Worm (Caenorhabditis elegans) whole organism, young adult: Measurements from ENCODE around the gene F34H10.5.

Source experiments
- B0019.2 ChIP-seq: fragments of 200-800 bp; sonication (Bioruptor generic); conservative IDR thresholded peaks from 2 replicates; pipeline ENCODE4 v1.3.6; 2022; ENCODE audit warnings: missing genetic modification reagents, missing genetic modification characterization, missing compliant biosample characterization
- C06A6.2 ChIP-seq: fragments of 200-800 bp; sonication (Bioruptor generic); conservative IDR thresholded peaks from 2 replicates; pipeline ENCODE4 v1.3.6; 2022; ENCODE audit warnings: missing genetic modification characterization, missing compliant biosample characterization
- C17E4.6 ChIP-seq: fragments of 200-800 bp; sonication (Bioruptor generic); IDR thresholded peaks from 2 replicates; pipeline ENCODE4 v1.3.6; 2022; ENCODE audit warnings: missing genetic modification reagents, missing genetic modification characterization, missing compliant biosample characterization
- F10E7.11 ChIP-seq: sonication (generic microtip); optimal IDR thresholded peaks from 2 replicates; lab custom pipeline; 2017; ENCODE audit warnings: mild to moderate bottlenecking, missing genetic modification characterization, moderate library complexity, missing compliant biosample characterization
- F33H1.4 ChIP-seq: fragments of 200-800 bp; sonication (Bioruptor generic); IDR thresholded peaks from 2 replicates; pipeline ENCODE4 v1.3.6; 2022; ENCODE audit warnings: missing genetic modification reagents, missing genetic modification characterization, missing compliant biosample characterization
- F37B4.10 ChIP-seq: fragments of 200-800 bp; sonication (Bioruptor generic); IDR thresholded peaks from 2 replicates; pipeline ENCODE4 v1.3.6; 2022; ENCODE audit warnings: missing genetic modification characterization, missing compliant biosample characterization
- F39B2.1 ChIP-seq: fragments of 200-800 bp; sonication (Bioruptor generic); IDR thresholded peaks from 2 replicates; pipeline ENCODE4 v1.3.6; 2022; ENCODE audit warnings: missing genetic modification reagents, missing genetic modification characterization, missing compliant biosample characterization
- F52B5.7 ChIP-seq: sonication (generic microtip); optimal IDR thresholded peaks from 2 replicates; lab custom pipeline; 2016; ENCODE audit warnings: mild to moderate bottlenecking, missing genetic modification characterization, missing compliant biosample characterization
- F55B11.4 ChIP-seq: sonication (generic microtip); optimal IDR thresholded peaks from 2 replicates; lab custom pipeline; 2016; ENCODE audit warnings: missing compliant biosample characterization, missing genetic modification characterization, borderline replicate concordance; ENCODE audit not compliant: insufficient read depth
- F57A8.1 ChIP-seq: fragments of 200-800 bp; sonication (Bioruptor generic); optimal IDR thresholded peaks from 2 replicates; lab custom pipeline; 2018; ENCODE audit warnings: mild to moderate bottlenecking, missing genetic modification characterization, moderate library complexity, missing compliant biosample characterization
- K12H6.12 ChIP-seq: fragments of 200-800 bp; sonication (Bioruptor generic); optimal IDR thresholded peaks from 2 replicates; lab custom pipeline; 2018; ENCODE audit warnings: mild to moderate bottlenecking, missing genetic modification characterization, missing compliant biosample characterization
- T26A5.8 ChIP-seq: sonication (generic microtip); optimal IDR thresholded peaks from 2 replicates; lab custom pipeline; 2016; ENCODE audit warnings: missing genetic modification characterization, missing compliant biosample characterization
- akir-1 ChIP-seq: fragments of 200-800 bp; sonication (Bioruptor generic); optimal IDR thresholded peaks from 2 replicates; lab custom pipeline; 2018; ENCODE audit warnings: mild to moderate bottlenecking, missing genetic modification characterization, moderate library complexity, missing compliant biosample characterization
- aptf-2 ChIP-seq: fragments of 200-800 bp; sonication (Bioruptor generic); conservative IDR thresholded peaks from 2 replicates; pipeline ENCODE4 v1.3.6; 2022; ENCODE audit warnings: missing genetic modification reagents, missing genetic modification characterization, missing compliant biosample characterization
- athp-1 ChIP-seq: sonication (generic microtip); optimal IDR thresholded peaks from 2 replicates; lab custom pipeline; 2017; ENCODE audit warnings: mild to moderate bottlenecking, missing genetic modification characterization, missing compliant biosample characterization
- attf-6 ChIP-seq: fragments of 200-800 bp; sonication (Bioruptor generic); IDR thresholded peaks from 2 replicates; pipeline ENCODE4 v1.3.6; 2022; ENCODE audit warnings: missing genetic modification reagents, missing genetic modification characterization, missing compliant biosample characterization
- cebp-1 ChIP-seq, 2 experiments: fragments of 200-800 bp in 1 of 2; sonication (Bioruptor generic) in 1 of 2; sonication (generic microtip) in 1 of 2; IDR thresholded peaks in 1 of 2; optimal IDR thresholded peaks in 1 of 2; 2 replicates each; pipeline versions ENCODE4 v1.3.6 to Lab custom; 2017 to 2022; ENCODE audit warnings: missing compliant biosample characterization in 2 of 2, missing genetic modification characterization in 2 of 2, mild to moderate bottlenecking in 1 of 2, missing genetic modification reagents in 1 of 2, moderate library complexity in 1 of 2
- ceh-91 ChIP-seq: fragments of 200-800 bp; sonication (Bioruptor generic); IDR thresholded peaks from 2 replicates; pipeline ENCODE4 v1.3.6; 2022; ENCODE audit warnings: missing genetic modification reagents, missing genetic modification characterization, missing compliant biosample characterization
- egrh-3 ChIP-seq: fragments of 200-800 bp; sonication (Bioruptor generic); IDR thresholded peaks from 2 replicates; pipeline ENCODE4 v1.3.6; 2022; ENCODE audit warnings: missing genetic modification reagents, missing genetic modification characterization, missing compliant biosample characterization
- gei-17 ChIP-seq: fragments of 200-800 bp; sonication (Bioruptor generic); optimal IDR thresholded peaks from 2 replicates; lab custom pipeline; 2018; ENCODE audit warnings: mild to moderate bottlenecking, missing genetic modification characterization, missing compliant biosample characterization
- hlh-26 ChIP-seq: fragments of 200-800 bp; sonication (Bioruptor generic); conservative IDR thresholded peaks from 2 replicates; pipeline ENCODE4 v1.3.6; 2022; ENCODE audit warnings: missing genetic modification reagents, missing genetic modification characterization, missing compliant biosample characterization
- let-607 ChIP-seq, 2 experiments: fragments of 200-800 bp in 1 of 2; sonication (Bioruptor generic) in 1 of 2; sonication (generic microtip) in 1 of 2; optimal IDR thresholded peaks; 2 replicates each; lab custom pipeline; 2016 to 2018; ENCODE audit warnings: mild to moderate bottlenecking in 2 of 2, missing compliant biosample characterization in 2 of 2, missing genetic modification characterization in 2 of 2, moderate library complexity in 2 of 2, missing genotype in 1 of 2
- lsl-1 ChIP-seq: fragments of 200-800 bp; sonication (Bioruptor generic); optimal IDR thresholded peaks from 2 replicates; lab custom pipeline; 2018; ENCODE audit warnings: mild to moderate bottlenecking, missing genetic modification characterization, moderate library complexity, missing compliant biosample characterization
- madf-3 ChIP-seq: fragments of 200-800 bp; sonication (Bioruptor generic); IDR thresholded peaks from 2 replicates; pipeline ENCODE4 v1.3.6; 2022; ENCODE audit warnings: missing genetic modification reagents, missing genetic modification characterization, missing compliant biosample characterization
- mel-28 ChIP-seq: sonication (generic microtip); optimal IDR thresholded peaks from 2 replicates; lab custom pipeline; 2016; ENCODE audit warnings: borderline replicate concordance, mild to moderate bottlenecking, missing genetic modification characterization, missing compliant biosample characterization
- nfya-1 ChIP-seq: sonication (generic microtip); optimal IDR thresholded peaks from 2 replicates; lab custom pipeline; 2017; ENCODE audit warnings: antibody characterized with exemption, missing compliant biosample characterization, missing genetic modification characterization, borderline replicate concordance; ENCODE audit not compliant: insufficient read depth
- nfya-2 ChIP-seq: fragments of 200-800 bp; sonication (Bioruptor generic); IDR thresholded peaks from 2 replicates; pipeline ENCODE4 v1.3.6; 2022; ENCODE audit warnings: missing genetic modification reagents, missing genetic modification characterization, missing compliant biosample characterization
- nhr-80 ChIP-seq: sonication (generic microtip); optimal IDR thresholded peaks from 2 replicates; lab custom pipeline; 2016; ENCODE audit warnings: missing genetic modification characterization, missing compliant biosample characterization
- nhr-90 ChIP-seq: sonication (generic microtip); optimal IDR thresholded peaks from 2 replicates; lab custom pipeline; 2016; ENCODE audit warnings: missing genotype, mild to moderate bottlenecking, missing genetic modification characterization, missing compliant biosample characterization
- pha-4 ChIP-seq: fragments of 150-350 bp; sonication (generic microtip); optimal IDR thresholded peaks from 2 replicates; lab custom pipeline; 2014; ENCODE audit warnings: missing biosample characterization, missing genetic modification reagents, missing genetic modification characterization
- repo-1 ChIP-seq: sonication (generic microtip); optimal IDR thresholded peaks from 2 replicates; lab custom pipeline; 2017; ENCODE audit warnings: mild to moderate bottlenecking, missing genetic modification characterization, missing compliant biosample characterization
- sea-2 ChIP-seq: fragments of 200-800 bp; sonication (Bioruptor generic); IDR thresholded peaks from 2 replicates; pipeline ENCODE4 v1.3.6; 2022; ENCODE audit warnings: missing genetic modification characterization, missing compliant biosample characterization
- snpc-3.4 ChIP-seq: sonication (generic microtip); optimal IDR thresholded peaks from 2 replicates; lab custom pipeline; 2017; ENCODE audit warnings: missing genetic modification characterization, mild to moderate bottlenecking, missing compliant biosample characterization, antibody characterized with exemption, moderate library complexity, missing genotype, missing genetic modification reagents
- sptf-2 ChIP-seq: fragments of 200-800 bp; sonication (Bioruptor generic); optimal IDR thresholded peaks from 2 replicates; lab custom pipeline; 2018; ENCODE audit warnings: mild to moderate bottlenecking, missing genetic modification characterization, missing compliant biosample characterization
- xnd-1 ChIP-seq: sonication (generic microtip); optimal IDR thresholded peaks from 2 replicates; lab custom pipeline; 2016; ENCODE audit warnings: missing genotype, missing genetic modification reagents, missing genetic modification characterization, missing compliant biosample characterization
- zfh-2 ChIP-seq: fragments of 200-800 bp; sonication (Bioruptor generic); conservative IDR thresholded peaks from 2 replicates; pipeline ENCODE4 v1.3.6; 2022; ENCODE audit warnings: missing genetic modification reagents, missing genetic modification characterization, missing compliant biosample characterization
- zim-3 ChIP-seq: sonication (generic microtip); optimal IDR thresholded peaks from 2 replicates; lab custom pipeline; 2017; ENCODE audit warnings: mild to moderate bottlenecking, missing genetic modification characterization, moderate library complexity, missing compliant biosample characterization
- ztf-18 ChIP-seq: sonication (generic microtip); optimal IDR thresholded peaks from 2 replicates; lab custom pipeline; 2016; ENCODE audit warnings: missing genotype, mild to moderate bottlenecking, missing genetic modification characterization, missing compliant biosample characterization
- ztf-22 ChIP-seq: fragments of 200-800 bp; sonication (Bioruptor generic); optimal IDR thresholded peaks from 2 replicates; lab custom pipeline; 2018; ENCODE audit warnings: mild to moderate bottlenecking, missing genetic modification characterization, moderate library complexity, missing compliant biosample characterization
- ztf-25 ChIP-seq: fragments of 200-800 bp; sonication (Bioruptor generic); IDR thresholded peaks from 2 replicates; pipeline ENCODE4 v1.3.6; 2022; ENCODE audit warnings: missing genetic modification reagents, missing genetic modification characterization, missing compliant biosample characterization
- ztf-26 ChIP-seq: sonication (generic microtip); optimal IDR thresholded peaks from 2 replicates; lab custom pipeline; 2017; ENCODE audit warnings: missing genetic modification characterization, missing compliant biosample characterization
- ztf-28 ChIP-seq: fragments of 200-800 bp; sonication (Bioruptor generic); IDR thresholded peaks from 2 replicates; pipeline ENCODE4 v1.3.6; 2022; ENCODE audit warnings: missing genetic modification reagents, missing genetic modification characterization, missing compliant biosample characterization

Gene F34H10.5

DNA sequence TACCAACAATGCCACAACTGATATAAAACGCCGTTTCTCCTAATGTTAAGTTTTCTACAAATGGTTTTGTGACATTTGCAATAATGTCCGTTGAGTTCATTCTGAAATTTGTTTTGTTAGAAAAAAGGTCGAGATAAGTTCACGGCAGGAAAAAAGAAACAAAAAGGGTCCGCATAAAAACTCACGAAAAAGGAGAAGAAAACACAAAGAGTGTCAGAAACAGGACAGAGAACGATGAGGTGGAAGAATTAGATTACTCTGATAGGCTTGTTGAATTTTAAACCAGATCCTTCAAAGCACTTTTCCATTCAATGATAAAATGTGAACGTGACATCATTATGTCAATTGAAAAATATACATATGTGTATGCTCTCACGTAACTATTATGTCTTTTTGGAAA, 17.5 kb downstream of the F34H10.5 start, which contains the start of gene aex-2:
TSS of gene aex-2 (minus strand) at position 101 of the 400 bp plus-strand sequence.
- TF ChIP-seq F33H1.4 (GFP tag; lab: Robert Waterston, UW) (no peak), nfya-1 (tag; lab: Kevin White, UChicago) (no peak), mel-28 (tag; lab: Kevin White, UChicago) (no peak), gei-17 (GFP tag; lab: Kevin White, UChicago) (no peak), B0019.2 (GFP tag; lab: Robert Waterston, UW) (no peak), sea-2 (GFP tag; lab: Robert Waterston, UW) (no peak), C17E4.6 (GFP tag; lab: Robert Waterston, UW) (no peak), madf-3 (GFP tag; lab: Robert Waterston, UW) (no peak), hlh-26 (GFP tag; lab: Robert Waterston, UW) (no peak), ztf-26 (tag; lab: Kevin White, UChicago) (no peak), nfya-2 (no peak), aptf-2 (GFP tag; lab: Robert Waterston, UW) (no peak), C06A6.2 (GFP tag; lab: Robert Waterston, UW) (no peak)

DNA sequence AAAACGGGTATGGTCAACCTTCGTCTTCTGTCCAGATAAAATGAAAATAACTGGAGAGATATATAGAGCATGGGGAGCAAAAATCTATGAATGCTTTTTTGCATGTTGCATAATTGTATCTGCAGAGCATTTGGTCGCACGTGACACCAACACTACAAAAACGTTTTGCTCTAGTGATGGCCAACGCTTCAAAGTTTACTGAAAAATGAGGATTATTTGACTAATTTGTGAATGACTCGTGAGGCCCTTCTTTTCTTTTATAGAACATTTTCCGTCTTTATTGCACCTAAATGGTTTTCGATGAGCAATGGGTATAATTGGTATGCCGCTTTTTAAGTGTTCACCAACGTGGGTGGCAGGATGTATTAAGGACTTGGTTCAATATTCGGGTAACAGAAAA, 18.0 kb downstream of the F34H10.5 start:
- TF ChIP-seq F39B2.1 (GFP tag; lab: Robert Waterston, UW): no peak
- TF ChIP-seq nhr-90: no peak
- no peak for TF ChIP-seq repo-1 (tag; lab: Kevin White, UChicago)
- TF ChIP-seq B0019.2 (GFP tag; lab: Robert Waterston, UW): no peak
- no peak for TF ChIP-seq ztf-18
- TF ChIP-seq ztf-25 (GFP tag; lab: Robert Waterston, UW): no peak
- TF ChIP-seq sea-2 (GFP tag; lab: Robert Waterston, UW): no peak
- TF ChIP-seq cebp-1 (GFP tag; IDR thresholded peaks at IDR 0.05; lab: Robert Waterston, UW): no peak
- no peak for TF ChIP-seq cebp-1 (tag; optimal IDR thresholded peaks at IDR 0.05; lab: Kevin White, UChicago)
- TF ChIP-seq snpc-3.4 (tag; lab: Kevin White, UChicago): no peak
- no peak for TF ChIP-seq akir-1 (GFP tag; lab: Kevin White, UChicago)

DNA sequence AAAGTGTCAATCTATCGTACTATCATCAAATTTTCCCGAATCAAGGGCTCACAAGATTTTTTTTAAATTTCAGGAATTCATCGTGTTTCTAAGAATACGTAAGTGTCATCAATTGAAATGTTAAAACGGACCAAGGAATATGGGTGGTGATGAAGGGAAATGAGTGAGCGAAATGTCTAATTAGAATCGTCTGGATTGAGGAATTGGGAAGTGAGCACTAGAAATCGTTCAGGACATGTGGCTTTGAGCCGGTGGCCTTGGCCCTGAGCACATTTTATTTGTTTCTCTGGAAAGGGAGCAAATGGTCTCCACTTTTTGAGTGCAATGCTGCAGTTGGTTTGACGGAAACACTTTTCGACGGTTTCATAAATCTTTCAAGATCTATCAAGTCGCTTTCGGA, 18.8 kb downstream of the F34H10.5 start:
- TF ChIP-seq ztf-26 (tag; lab: Kevin White, UChicago) (no peak), F52B5.7 (tag; lab: Kevin White, UChicago) (no peak), F37B4.10 (GFP tag; lab: Robert Waterston, UW) (no peak), C06A6.2 (GFP tag; lab: Robert Waterston, UW) (no peak), K12H6.12 (tag; lab: Kevin White, UChicago) (no peak), zim-3 (tag; lab: Kevin White, UChicago) (no peak), xnd-1 (tag; lab: Kevin White, UChicago) (no peak), zfh-2 (GFP tag; lab: Robert Waterston, UW) (no peak), let-607 (tag; optimal IDR thresholded peaks at IDR 0.05; lab: Kevin White, UChicago) (no peak), sea-2 (GFP tag; lab: Robert Waterston, UW) (no peak), egrh-3 (GFP tag; lab: Robert Waterston, UW) (no peak), nhr-80 (no peak), gei-17 (GFP tag; lab: Kevin White, UChicago) (no peak), athp-1 (tag; lab: Kevin White, UChicago) (no peak)

DNA sequence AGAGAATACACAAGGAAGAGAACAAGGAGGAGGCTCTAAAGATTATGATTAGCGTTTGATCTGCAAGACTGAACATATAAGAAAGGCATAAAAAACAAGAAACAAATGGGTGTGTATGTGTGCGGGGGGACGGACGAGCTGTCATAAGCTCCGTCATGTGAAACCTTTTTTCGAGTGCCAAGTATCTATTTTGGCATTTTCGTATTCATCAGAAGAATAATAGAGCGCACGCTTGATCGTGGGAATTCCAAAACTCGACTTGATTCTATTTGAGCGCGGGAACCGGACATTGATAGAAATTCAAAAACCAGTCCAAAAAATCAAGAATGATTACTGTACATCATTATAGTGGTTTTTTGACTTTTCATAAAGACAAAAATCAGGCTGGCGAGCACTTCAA, 21.3 kb downstream of the F34H10.5 start:
- TF ChIP-seq ceh-91 (GFP tag; lab: Robert Waterston, UW): no peak
- no peak for TF ChIP-seq C06A6.2 (GFP tag; lab: Robert Waterston, UW)
- TF ChIP-seq egrh-3 (GFP tag; lab: Robert Waterston, UW): no peak
- no peak for TF ChIP-seq T26A5.8 (tag; lab: Kevin White, UChicago)
- no peak for TF ChIP-seq ztf-22 (GFP tag; lab: Kevin White, UChicago)
- TF ChIP-seq lsl-1: no peak
- no peak for TF ChIP-seq sptf-2 (GFP tag; lab: Kevin White, UChicago)
- TF ChIP-seq F10E7.11 (tag; lab: Kevin White, UChicago): no peak
- TF ChIP-seq attf-6 (GFP tag; lab: Robert Waterston, UW): no peak
- no peak for TF ChIP-seq nfya-1 (tag; lab: Kevin White, UChicago)
- no peak for TF ChIP-seq F57A8.1 (GFP tag; lab: Kevin White, UChicago)
- no peak for TF ChIP-seq sea-2 (GFP tag; lab: Robert Waterston, UW)
- TF ChIP-seq pha-4: no peak
- TF ChIP-seq F55B11.4 (tag; lab: Kevin White, UChicago): no peak
- TF ChIP-seq ztf-28 (GFP tag; lab: Robert Waterston, UW): no peak
